Worm (Caenorhabditis elegans) whole organism, L4 larva: ENCODE results near the gene paml-1.

Experiments
- F37D6.2 ChIP-seq: sonication (generic microtip); optimal IDR thresholded peaks from 2 replicates; lab custom pipeline; 2016; ENCODE audit warnings: mild to moderate bottlenecking, missing genetic modification characterization, missing compliant biosample characterization
- R02D3.7 ChIP-seq: fragments of 150-350 bp; sonication (generic microtip); optimal IDR thresholded peaks from 3 replicates; lab custom pipeline; 2014; ENCODE audit warnings: missing biosample characterization, missing genetic modification characterization
- T26A8.4 ChIP-seq: fragments of 200-800 bp; sonication (Bioruptor generic); IDR thresholded peaks from 2 replicates; pipeline ENCODE4 v1.3.6; 2022; ENCODE audit warnings: missing genetic modification characterization, missing compliant biosample characterization
- Y105C5A.15 ChIP-seq: fragments of 200-800 bp; sonication (Bioruptor generic); IDR thresholded peaks from 2 replicates; pipeline ENCODE4 v1.3.6; 2022; ENCODE audit warnings: missing genetic modification characterization, missing compliant biosample characterization
- Y48G9A.11 ChIP-seq: fragments of 200-800 bp; sonication (Bioruptor generic); IDR thresholded peaks from 2 replicates; pipeline ENCODE4 v1.3.6; 2022; ENCODE audit warnings: missing genetic modification reagents, missing genetic modification characterization, missing compliant biosample characterization
- ZK546.5 ChIP-seq, 2 experiments: sonication (generic microtip); optimal IDR thresholded peaks; 2 replicates each; lab custom pipeline; 2017; ENCODE audit warnings: missing biosample characterization in 2 of 2, missing genetic modification characterization in 2 of 2
- aha-1 ChIP-seq: fragments of 150-350 bp; peaks from one replicate; lab custom pipeline; 2014; ENCODE audit warnings: missing biosample characterization, missing genetic modification characterization
- aly-2 ChIP-seq: sonication (generic microtip); optimal IDR thresholded peaks from 2 replicates; lab custom pipeline; 2018; ENCODE audit warnings: missing biosample characterization, missing genetic modification characterization
- ceh-32 ChIP-seq: sonication (generic microtip); optimal IDR thresholded peaks from 2 replicates; lab custom pipeline; 2016; ENCODE audit warnings: mild to moderate bottlenecking, missing genetic modification characterization, missing compliant biosample characterization; ENCODE audit not compliant: poor library complexity
- ceh-62 ChIP-seq: sonication (generic microtip); optimal IDR thresholded peaks from 2 replicates; lab custom pipeline; 2017; ENCODE audit warnings: missing biosample characterization, missing genetic modification characterization
- cey-2 ChIP-seq: sonication (generic microtip); optimal IDR thresholded peaks from 3 replicates; lab custom pipeline; 2017; ENCODE audit warnings: missing genetic modification characterization, mild to moderate bottlenecking, missing compliant biosample characterization, antibody characterized with exemption, borderline replicate concordance; ENCODE audit not compliant: insufficient read depth
- ctbp-1 ChIP-seq: fragments of 200-800 bp; sonication (Bioruptor generic); IDR thresholded peaks from 2 replicates; pipeline ENCODE4 v1.3.6; 2022; ENCODE audit warnings: missing genetic modification reagents, missing genetic modification characterization, missing compliant biosample characterization
- daf-16 ChIP-seq, 3 experiments: sonication (generic microtip); optimal IDR thresholded peaks; 2 replicates each; lab custom pipeline; 2016 to 2017; ENCODE audit warnings: missing genetic modification characterization in 3 of 3, missing genetic modification reagents in 3 of 3, mild to moderate bottlenecking in 2 of 3, missing compliant biosample characterization in 2 of 3, missing biosample characterization in 1 of 3, moderate library complexity in 1 of 3
- daf-8 ChIP-seq: fragments of 200-800 bp; sonication (Bioruptor generic); IDR thresholded peaks from 2 replicates; pipeline ENCODE4 v1.3.6; 2022; ENCODE audit warnings: missing genetic modification characterization, missing compliant biosample characterization
- dmd-8 ChIP-seq: fragments of 200-800 bp; sonication (Bioruptor generic); IDR thresholded peaks from 2 replicates; pipeline ENCODE4 v1.3.6; 2022; ENCODE audit warnings: missing genetic modification characterization, missing compliant biosample characterization
- dmd-9 ChIP-seq: fragments of 200-800 bp; sonication (Bioruptor generic); IDR thresholded peaks from 2 replicates; pipeline ENCODE4 v1.3.6; 2022; ENCODE audit warnings: missing genetic modification reagents, missing genetic modification characterization, missing compliant biosample characterization
- egl-43 ChIP-seq: fragments of 200-800 bp; sonication (Bioruptor generic); IDR thresholded peaks from 2 replicates; pipeline ENCODE4 v1.3.6; 2022; ENCODE audit warnings: missing genetic modification reagents, missing genetic modification characterization, missing compliant biosample characterization
- fkh-10 ChIP-seq: fragments of 150-350 bp; optimal IDR thresholded peaks from 2 replicates; lab custom pipeline; 2014; ENCODE audit warnings: missing biosample characterization, missing genetic modification reagents, missing genetic modification characterization
- hif-1 ChIP-seq, 2 experiments: sonication (generic microtip); optimal IDR thresholded peaks; 2 replicates each; lab custom pipeline; 2016 to 2017; ENCODE audit warnings: missing compliant biosample characterization in 2 of 2, missing genetic modification characterization in 2 of 2, missing genetic modification reagents in 2 of 2, missing genotype in 2 of 2, mild to moderate bottlenecking in 1 of 2
- hmg-1.1 ChIP-seq: fragments of 200-800 bp; sonication (Bioruptor generic); IDR thresholded peaks from 2 replicates; pipeline ENCODE4 v1.3.6; 2022; ENCODE audit warnings: missing genetic modification reagents, missing genetic modification characterization, missing compliant biosample characterization
- madf-5 ChIP-seq, 2 experiments: fragments of 200-800 bp; sonication (Bioruptor generic); IDR thresholded peaks; 2 replicates each; pipeline ENCODE4 v1.3.6; 2022; ENCODE audit warnings: missing compliant biosample characterization in 2 of 2, missing genetic modification characterization in 2 of 2
- mdt-29 ChIP-seq: fragments of 200-800 bp; sonication (Bioruptor generic); IDR thresholded peaks from 2 replicates; pipeline ENCODE4 v1.3.6; 2022; ENCODE audit warnings: missing genetic modification reagents, missing genetic modification characterization, missing compliant biosample characterization
- mes-2 ChIP-seq: sonication (generic microtip); optimal IDR thresholded peaks from 2 replicates; lab custom pipeline; 2016; ENCODE audit warnings: missing genotype, mild to moderate bottlenecking, missing genetic modification characterization, missing compliant biosample characterization; ENCODE audit not compliant: poor library complexity, severe bottlenecking
- mxl-2 ChIP-seq: fragments of 200-800 bp; sonication (Bioruptor generic); conservative IDR thresholded peaks from 2 replicates; pipeline ENCODE4 v1.3.6; 2022; ENCODE audit warnings: missing genetic modification reagents, missing genetic modification characterization, missing compliant biosample characterization
- mxl-3 ChIP-seq: fragments of 200-800 bp; sonication (Bioruptor generic); optimal IDR thresholded peaks from 2 replicates; lab custom pipeline; 2018; ENCODE audit warnings: mild to moderate bottlenecking, missing genetic modification characterization, missing compliant biosample characterization
- nhr-10 ChIP-seq: fragments of 150-350 bp; optimal IDR thresholded peaks from 2 replicates; lab custom pipeline; 2014; ENCODE audit warnings: missing biosample characterization, missing genetic modification characterization
- nhr-25 ChIP-seq: sonication (generic microtip); optimal IDR thresholded peaks from 2 replicates; lab custom pipeline; 2017; ENCODE audit warnings: missing genetic modification characterization, mild to moderate bottlenecking, missing compliant biosample characterization, antibody characterized with exemption, moderate library complexity, borderline replicate concordance; ENCODE audit not compliant: insufficient read depth
- nhr-28 ChIP-seq: fragments of 150-350 bp; optimal IDR thresholded peaks from 2 replicates; lab custom pipeline; 2014; ENCODE audit warnings: missing biosample characterization, missing genetic modification characterization
- nhr-77 ChIP-seq: fragments of 150-350 bp; optimal IDR thresholded peaks from 2 replicates; lab custom pipeline; 2014; ENCODE audit warnings: missing biosample characterization, missing genetic modification characterization
- pha-4 ChIP-seq, 2 experiments: fragments of 150-350 bp in 1 of 2; fragments of 200-800 bp in 1 of 2; sonication (Bioruptor generic) in 1 of 2; IDR thresholded peaks in 1 of 2; optimal IDR thresholded peaks in 1 of 2; 2 replicates each; pipeline versions ENCODE4 v1.3.6 to Lab custom; 2014 to 2022; ENCODE audit warnings: missing genetic modification characterization in 2 of 2, missing genetic modification reagents in 2 of 2, missing biosample characterization in 1 of 2, missing compliant biosample characterization in 1 of 2
- pqm-1 ChIP-seq: sonication (generic microtip); optimal IDR thresholded peaks from 2 replicates; lab custom pipeline; 2017; ENCODE audit warnings: missing biosample characterization, missing genetic modification characterization
- rbr-2 ChIP-seq: sonication (generic microtip); optimal IDR thresholded peaks from 2 replicates; lab custom pipeline; 2016; ENCODE audit warnings: missing genotype, missing genetic modification characterization, missing compliant biosample characterization
- set-16 ChIP-seq: fragments of 200-800 bp; sonication (Bioruptor generic); IDR thresholded peaks from 2 replicates; pipeline ENCODE4 v1.3.6; 2022; ENCODE audit warnings: missing genetic modification reagents, missing genetic modification characterization, missing compliant biosample characterization
- snpc-4 ChIP-seq: fragments of 150-350 bp; optimal IDR thresholded peaks from 2 replicates; lab custom pipeline; 2014; ENCODE audit warnings: missing biosample characterization, missing genetic modification characterization
- tag-97 ChIP-seq: fragments of 200-800 bp; sonication (Bioruptor generic); IDR thresholded peaks from 2 replicates; pipeline ENCODE4 v1.3.6; 2022; ENCODE audit warnings: missing genetic modification characterization, missing compliant biosample characterization
- unc-130 ChIP-seq: sonication (generic microtip); optimal IDR thresholded peaks from 2 replicates; lab custom pipeline; 2016; ENCODE audit warnings: missing genetic modification reagents, missing genetic modification characterization, missing compliant biosample characterization
- vab-7 ChIP-seq: fragments of 200-800 bp; sonication (Bioruptor generic); IDR thresholded peaks from 2 replicates; pipeline ENCODE4 v1.3.6; 2022; ENCODE audit warnings: missing genetic modification reagents, missing genetic modification characterization, missing compliant biosample characterization
- zag-1 ChIP-seq: fragments of 150-350 bp; optimal IDR thresholded peaks from 2 replicates; lab custom pipeline; 2014; ENCODE audit warnings: missing biosample characterization, missing genetic modification characterization
- zfp-2 ChIP-seq: sonication (generic microtip); optimal IDR thresholded peaks from 2 replicates; lab custom pipeline; 2016; ENCODE audit warnings: mild to moderate bottlenecking, missing genetic modification characterization, missing compliant biosample characterization

Gene paml-1

DNA sequence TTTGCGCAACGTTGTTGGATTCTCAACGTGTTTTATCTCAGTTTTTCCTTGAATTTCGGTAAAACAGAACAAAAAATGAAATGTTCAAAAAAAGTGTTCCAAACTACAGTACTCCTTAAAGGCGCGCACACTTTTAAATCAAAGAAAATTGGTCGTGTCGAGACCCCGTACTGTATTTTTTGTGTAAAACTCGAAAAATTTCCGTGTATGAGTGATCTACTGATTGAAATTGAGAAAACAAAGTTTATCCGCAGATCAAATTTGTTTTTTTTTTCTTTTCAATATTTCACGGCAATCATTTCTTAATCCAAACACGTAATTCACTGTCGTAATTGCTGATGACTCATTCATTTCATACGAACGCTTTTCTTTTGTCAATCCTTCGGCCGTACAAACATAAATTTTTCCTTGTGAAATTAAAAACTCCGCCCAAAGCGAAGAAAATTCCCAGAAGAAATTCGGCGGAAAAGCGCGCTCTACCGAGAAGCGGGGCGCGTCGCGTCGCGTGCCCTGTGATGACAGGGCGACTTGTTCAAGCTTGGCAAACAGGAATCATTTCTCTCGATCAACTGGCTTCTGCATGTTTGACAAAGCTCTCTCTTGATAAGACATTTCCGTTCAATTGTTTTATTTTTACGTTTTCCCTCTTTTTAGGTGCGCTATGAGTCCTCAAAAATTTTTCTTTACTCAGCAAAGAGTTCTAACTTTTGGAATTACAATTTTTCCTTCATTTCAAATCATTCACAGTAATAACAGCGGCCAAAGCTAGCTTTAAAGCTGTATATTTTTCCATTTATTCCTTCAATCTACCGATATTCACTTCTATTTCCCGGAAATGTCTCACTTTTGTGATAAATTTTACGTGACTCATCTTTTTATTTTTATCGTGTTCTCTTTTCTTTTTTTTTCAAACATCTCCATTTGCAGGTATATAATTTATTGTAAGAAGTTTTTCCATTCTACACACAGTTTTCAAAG lies 30.7 kb downstream of the paml-1 start, which contains the start of gene chc-1 (continued):
- TF ChIP-seq madf-5 (GFP tag; IDR thresholded peaks at IDR 0.05; lab: Robert Waterston, UW) (no peak), fkh-10 (GFP tag; lab: Kevin White, UChicago) (no peak), ctbp-1 (GFP tag; lab: Robert Waterston, UW) (no peak), hif-1 (tag; optimal IDR thresholded peaks at IDR 0.05; lab: Kevin White, UChicago) (peak in 1 of 2 experiments; percentile 4), F37D6.2 (tag; lab: Kevin White, UChicago) (no peak), hmg-1.1 (GFP tag; lab: Robert Waterston, UW) (no peak), ZK546.5 (tag; optimal IDR thresholded peaks at IDR 0.05; lab: Kevin White, UChicago) (no peak), daf-16 (GFP tag; optimal IDR thresholded peaks at IDR 0.05; lab: Kevin White, UChicago) (no peak), daf-16 (tag; optimal IDR thresholded peaks at IDR 0.05; lab: Kevin White, UChicago) (peak; percentile 26), mxl-3 (GFP tag; lab: Kevin White, UChicago) (peak; percentile 1), mes-2 (tag; lab: Kevin White, UChicago) (peak; percentile 56), nhr-10 (tag; lab: Kevin White, UChicago) (no peak), pqm-1 (tag; lab: Kevin White, UChicago) (peak; percentile 50), unc-130 (GFP tag; lab: Kevin White, UChicago) (no peak), nhr-77 (no peak), vab-7 (GFP tag; lab: Robert Waterston, UW) (no peak), egl-43 (GFP tag; lab: Robert Waterston, UW) (no peak), tag-97 (GFP tag; lab: Robert Waterston, UW) (no peak), R02D3.7 (tag; lab: Kevin White, UChicago) (no peak), ceh-32 (tag; lab: Kevin White, UChicago) (no peak), Y48G9A.11 (GFP tag; lab: Robert Waterston, UW) (no peak), nhr-28 (peak; percentile 36), cey-2 (tag; lab: Kevin White, UChicago) (no peak), aha-1 (tag; lab: Kevin White, UChicago) (peak; percentile 62), rbr-2 (tag; lab: Kevin White, UChicago) (no peak), daf-8 (no peak), Y105C5A.15 (GFP tag; lab: Robert Waterston, UW) (no peak), snpc-4 (no peak)

- TF ChIP-seq dmd-9 (GFP tag; lab: Robert Waterston, UW) (no peak), mdt-29 (GFP tag; lab: Robert Waterston, UW) (no peak), pha-4 (GFP tag; IDR thresholded peaks at IDR 0.05; lab: Robert Waterston, UW) (no peak), pha-4 (tag; optimal IDR thresholded peaks at IDR 0.05; lab: Kevin White, UChicago) (no peak), zag-1 (tag; lab: Kevin White, UChicago) (no peak), zfp-2 (tag; lab: Kevin White, UChicago) (no peak), T26A8.4 (no peak), aly-2 (tag; lab: Kevin White, UChicago) (no peak), dmd-8 (no peak), hmg-1.1 (GFP tag; lab: Robert Waterston, UW) (no peak), ceh-62 (tag; lab: Kevin White, UChicago) (no peak), mxl-2 (GFP tag; lab: Robert Waterston, UW) (no peak), nhr-25 (tag; lab: Kevin White, UChicago) (no peak), set-16 (GFP tag; lab: Robert Waterston, UW) (no peak)
Measured at ce11 chrIII:10202391-10202790, 31.5 kb downstream of the paml-1 start.
